Worm (Caenorhabditis elegans) whole organism, L2 larva: ENCODE results near the gene F59G1.8.

Source experiments
- aly-2 ChIP-seq: fragments of 150-350 bp; optimal IDR thresholded peaks from 2 replicates; lab custom pipeline; 2014; ENCODE audit warnings: missing biosample characterization, missing genetic modification characterization
- elt-1 ChIP-seq: fragments of 150-350 bp; optimal IDR thresholded peaks from 2 replicates; lab custom pipeline; 2014; ENCODE audit warnings: missing biosample characterization, missing genetic modification characterization
- elt-3 ChIP-seq: sonication (generic microtip); optimal IDR thresholded peaks from 2 replicates; lab custom pipeline; 2017; ENCODE audit warnings: missing biosample characterization, missing genetic modification characterization
- lin-39 ChIP-seq: fragments of 150-350 bp; optimal IDR thresholded peaks from 2 replicates; lab custom pipeline; 2014; ENCODE audit warnings: missing biosample characterization, missing genetic modification reagents, missing genetic modification characterization
- lsy-2 ChIP-seq, 2 experiments: fragments of 150-350 bp in 1 of 2; sonication (generic microtip) in 1 of 2; optimal IDR thresholded peaks; 2 replicates each; lab custom pipeline; 2014 to 2017; ENCODE audit warnings: missing biosample characterization in 2 of 2, missing genetic modification characterization in 2 of 2
- nhr-10 ChIP-seq: sonication (generic microtip); optimal IDR thresholded peaks from 2 replicates; lab custom pipeline; 2017; ENCODE audit warnings: missing biosample characterization, missing genetic modification characterization
- nhr-12 ChIP-seq: fragments of 150-350 bp; optimal IDR thresholded peaks from 2 replicates; lab custom pipeline; 2014; ENCODE audit warnings: missing biosample characterization, missing genetic modification characterization
- nhr-25 ChIP-seq: fragments of 150-350 bp; sonication (generic microtip); optimal IDR thresholded peaks from 3 replicates; lab custom pipeline; 2014; ENCODE audit warnings: missing biosample characterization, missing genetic modification characterization
- unc-62 ChIP-seq: fragments of 150-350 bp; optimal IDR thresholded peaks from 2 replicates; lab custom pipeline; 2014; ENCODE audit warnings: missing biosample characterization, missing genetic modification reagents, missing genetic modification characterization
- ztf-11 ChIP-seq: sonication (generic microtip); optimal IDR thresholded peaks from 2 replicates; lab custom pipeline; 2017; ENCODE audit warnings: missing biosample characterization, missing genetic modification characterization

DNA sequence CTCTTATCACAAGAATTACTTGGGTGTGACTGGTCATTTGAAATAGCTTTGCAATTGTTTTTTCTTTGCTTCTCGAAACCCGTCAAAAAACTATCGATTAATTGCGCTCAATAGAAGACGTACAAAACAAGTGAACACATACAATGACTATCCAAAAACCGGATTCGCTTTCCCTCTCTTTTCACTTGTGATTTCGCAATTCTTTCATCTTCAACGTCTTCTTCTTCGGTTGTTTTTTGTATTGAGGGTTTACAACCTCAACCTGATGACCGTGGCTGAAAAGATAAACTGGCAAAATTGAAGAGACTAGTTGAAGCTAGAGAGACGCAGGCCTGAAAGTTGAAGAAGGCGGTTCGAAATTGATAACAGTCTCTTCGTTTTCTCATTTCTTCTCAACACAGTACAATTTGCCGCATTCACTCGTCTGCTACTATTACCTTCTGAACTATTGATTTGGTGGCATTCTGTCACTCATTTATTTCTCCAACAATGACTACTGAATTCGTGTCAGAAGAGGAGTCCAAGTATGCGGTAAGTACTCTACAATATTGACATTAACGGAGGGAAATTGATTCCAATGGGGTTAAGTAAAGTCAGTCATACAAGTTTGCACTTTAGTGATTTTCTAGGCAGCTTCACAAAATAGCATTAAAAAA lies 20.3 kb upstream of the F59G1.8 start:
- TF ChIP-seq nhr-25 (tag; lab: Kevin White, UChicago), result peak; percentile 91
- TF ChIP-seq nhr-12 (tag; lab: Kevin White, UChicago), result no peak
- no peak for TF ChIP-seq aly-2 (tag; lab: Kevin White, UChicago)
- TF ChIP-seq elt-3 (tag; lab: Kevin White, UChicago), result no peak
- TF ChIP-seq ztf-11, result no peak
- no peak for TF ChIP-seq unc-62 (GFP tag; lab: Kevin White, UChicago)
- TF ChIP-seq nhr-10, result no peak
- TF ChIP-seq elt-1 (tag; lab: Kevin White, UChicago), result no peak
- TF ChIP-seq lsy-2 (tag; optimal IDR thresholded peaks at IDR 0.05; lab: Kevin White, UChicago), result peak in 1 of 2 experiments; percentile 27
- no peak for TF ChIP-seq lin-39 (tag; lab: Kevin White, UChicago)
